Worm (Caenorhabditis elegans): ENCODE results near the gene hpo-12.
"Not testable (repeated sequence)": the region's sequence is repeated elsewhere in the genome, so short reads cannot be mapped to it uniquely, and the experiment has no call there.

The hpo-12 gene

DNA sequence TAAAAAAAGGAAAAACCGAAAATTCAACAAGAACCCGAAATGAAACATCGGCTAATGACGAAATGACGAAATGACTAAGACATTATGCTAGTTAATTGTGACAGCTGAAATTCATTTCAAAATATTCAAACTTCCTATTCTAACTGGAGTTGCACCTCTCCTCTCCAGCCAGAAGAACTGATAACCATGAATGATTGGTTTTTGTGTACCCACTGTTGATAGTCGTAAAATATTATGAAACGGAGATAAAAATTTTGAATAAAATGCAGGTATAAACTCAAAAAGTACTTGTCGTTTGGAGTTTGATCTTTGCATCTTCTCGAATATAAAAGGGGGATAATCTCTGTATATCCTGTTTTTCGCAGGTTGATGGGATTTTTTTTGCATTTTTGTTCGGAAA, 19.9 kb downstream of the hpo-12 start:
- TF ChIP-seq tra-4 (tag; optimal IDR thresholded peaks at IDR 0.05) (no peak), ama-1 (optimal IDR thresholded peaks at IDR 0.05) (no peak)

DNA sequence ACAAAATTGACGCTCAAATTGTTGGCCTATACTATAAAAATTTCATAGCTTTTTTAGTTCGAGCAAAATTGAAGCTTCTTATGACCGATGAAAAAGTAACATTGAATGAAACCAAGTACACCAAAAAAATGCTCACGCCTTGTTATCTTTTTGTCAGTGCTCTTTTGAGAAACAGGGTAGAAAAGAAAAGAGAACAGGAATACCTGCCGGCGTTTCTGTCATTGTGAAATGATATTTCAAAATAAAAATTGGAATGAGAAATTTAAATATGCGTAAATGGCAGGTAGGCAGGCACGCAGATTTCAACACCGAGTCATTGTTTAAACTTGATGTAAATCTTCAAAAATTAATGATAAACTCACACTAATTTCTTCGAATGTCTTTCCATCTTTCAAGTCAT, 21.8 kb downstream of the hpo-12 start:
- TF ChIP-seq tbx-11 (GFP tag; IDR thresholded peaks at IDR 0.05) (no peak), ceh-36 (tag; optimal IDR thresholded peaks at IDR 0.05) (no peak), hmbx-1 (tag; optimal IDR thresholded peaks at IDR 0.05) (no peak), pes-1 (GFP tag; IDR thresholded peaks at IDR 0.05) (no peak), F13C5.2 (tag; optimal IDR thresholded peaks at IDR 0.05) (no peak), tra-4 (tag; optimal IDR thresholded peaks at IDR 0.05) (no peak), hnd-1 (tag; optimal IDR thresholded peaks at IDR 0.05) (no peak), B0310.2 (tag; optimal IDR thresholded peaks at IDR 0.05) (no peak), sea-1 (GFP tag; conservative IDR thresholded peaks at IDR 0.05) (no peak), hmg-4 (GFP tag; optimal IDR thresholded peaks at IDR 0.05) (no peak), ets-7 (tag; optimal IDR thresholded peaks at IDR 0.05) (no peak), scrt-1 (GFP tag; IDR thresholded peaks at IDR 0.05) (no peak), aly-1 (tag; optimal IDR thresholded peaks at IDR 0.05) (no peak), ama-1 (optimal IDR thresholded peaks at IDR 0.05) (no peak), flt-1 (GFP tag; IDR thresholded peaks at IDR 0.05) (no peak), ceh-13 (GFP tag; optimal IDR thresholded peaks at IDR 0.05) (no peak), tbx-37 (GFP tag; conservative IDR thresholded peaks at IDR 0.05) (no peak)

- TF ChIP-seq tbx-37 (GFP tag; conservative IDR thresholded peaks at IDR 0.05), result no peak
These were observed 23.0 kb downstream of the hpo-12 start for ce11 chrIV:12305956-12306355.

DNA sequence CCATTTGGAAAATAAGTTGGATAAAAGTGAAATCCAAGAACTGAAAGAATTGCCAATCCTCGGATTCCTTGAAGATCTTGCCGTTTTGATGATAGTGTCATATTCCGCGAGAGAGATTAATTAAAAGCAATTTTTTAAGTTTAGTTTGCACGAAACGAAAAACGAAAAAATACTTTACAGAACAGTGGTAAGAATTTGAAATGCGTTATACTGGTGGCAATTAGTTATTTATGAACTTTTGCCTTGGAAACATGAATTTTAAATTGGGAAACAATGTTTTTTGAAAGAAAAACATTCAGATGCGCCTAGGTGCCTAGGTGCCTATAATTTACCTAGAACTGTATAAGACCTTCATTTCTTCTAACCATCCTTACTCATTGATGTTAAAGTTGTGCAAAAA, 24.7 kb downstream of the hpo-12 start, which contains the start of gene oac-57:
TSS of gene oac-57 (minus strand) at position 101 of the 400 bp plus-strand sequence.
- no peak for TF ChIP-seq ceh-36 (tag; optimal IDR thresholded peaks at IDR 0.05)
- no peak for TF ChIP-seq hnd-1 (tag; optimal IDR thresholded peaks at IDR 0.05)
- TF ChIP-seq scrt-1 (GFP tag; IDR thresholded peaks at IDR 0.05), result no peak
- TF ChIP-seq pes-1 (GFP tag; IDR thresholded peaks at IDR 0.05), result no peak
- TF ChIP-seq F13C5.2 (tag; optimal IDR thresholded peaks at IDR 0.05), result no peak
- no peak for TF ChIP-seq tra-4 (tag; optimal IDR thresholded peaks at IDR 0.05)
- no peak for TF ChIP-seq aly-1 (tag; optimal IDR thresholded peaks at IDR 0.05)

ce11 chrIV:12311597-12311996, 28.6 kb downstream of the hpo-12 start, which contains the start of gene oac-58:
oac-58 (minus strand) TSS chrIV:12311697.
- TF ChIP-seq tbx-37 (GFP tag; conservative IDR thresholded peaks at IDR 0.05) (no peak), ama-1 (optimal IDR thresholded peaks at IDR 0.05) (no peak), B0310.2 (tag; optimal IDR thresholded peaks at IDR 0.05) (no peak), hmbx-1 (tag; optimal IDR thresholded peaks at IDR 0.05) (no peak), tbx-11 (GFP tag; IDR thresholded peaks at IDR 0.05) (no peak), ceh-36 (tag; optimal IDR thresholded peaks at IDR 0.05) (no peak), sea-1 (GFP tag; conservative IDR thresholded peaks at IDR 0.05) (no peak), ets-7 (tag; optimal IDR thresholded peaks at IDR 0.05) (no peak), ceh-13 (GFP tag; optimal IDR thresholded peaks at IDR 0.05) (no peak), hnd-1 (tag; optimal IDR thresholded peaks at IDR 0.05) (no peak), tra-4 (tag; optimal IDR thresholded peaks at IDR 0.05) (no peak), flt-1 (GFP tag; IDR thresholded peaks at IDR 0.05) (no peak), scrt-1 (GFP tag; IDR thresholded peaks at IDR 0.05) (no peak), F13C5.2 (tag; optimal IDR thresholded peaks at IDR 0.05) (no peak), hmg-4 (GFP tag; optimal IDR thresholded peaks at IDR 0.05) (no peak), aly-1 (tag; optimal IDR thresholded peaks at IDR 0.05) (no peak)

ce11 chrIV:12326932-12327331, 44.0 kb downstream of the hpo-12 start, which contains the start of gene F19B6.3:
F19B6.3 (plus strand) TSS chrIV:12327232.
- not testable (repeated sequence) for TF ChIP-seq hmbx-1 (tag; optimal IDR thresholded peaks at IDR 0.05); ceh-13 (GFP tag; optimal IDR thresholded peaks at IDR 0.05); hnd-1 (tag; optimal IDR thresholded peaks at IDR 0.05)

DNA sequence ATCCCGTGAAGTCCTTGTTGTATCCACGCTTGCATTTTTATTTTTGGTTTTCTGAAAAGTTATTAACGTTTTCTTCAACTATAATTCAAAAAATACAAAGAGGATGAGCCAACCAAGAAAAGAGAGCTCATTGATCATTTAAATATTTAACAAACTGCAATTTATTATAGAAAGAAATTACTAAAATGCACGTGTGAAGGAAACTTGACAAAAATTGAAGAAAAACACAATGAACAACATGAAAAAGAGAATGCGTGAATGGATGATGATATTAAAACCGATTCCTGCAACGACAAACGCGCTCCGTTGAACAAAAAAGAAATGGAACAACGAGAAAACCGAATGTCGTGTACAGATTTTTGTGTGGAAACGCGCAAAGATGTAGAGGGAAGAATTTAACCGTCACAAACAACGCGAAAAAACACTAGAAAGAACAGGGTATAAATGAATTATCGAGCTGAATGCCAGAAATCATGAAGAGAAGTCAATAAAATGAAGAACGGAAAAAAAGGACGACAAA, 47.9 kb downstream of the hpo-12 start, which contains the start of gene ufd-1:
TSS of gene ufd-1 (minus strand) at position 51 of the 520 bp plus-strand sequence.
- TF ChIP-seq tra-4 (tag; optimal IDR thresholded peaks at IDR 0.05), result no peak

ce11 chrIV:12334142-12334541, 51.2 kb downstream of the hpo-12 start:
- TF ChIP-seq ets-7 (tag; optimal IDR thresholded peaks at IDR 0.05), result no peak
- TF ChIP-seq B0310.2 (tag; optimal IDR thresholded peaks at IDR 0.05), result no peak
- TF ChIP-seq aly-1 (tag; optimal IDR thresholded peaks at IDR 0.05), result no peak
- TF ChIP-seq hnd-1 (tag; optimal IDR thresholded peaks at IDR 0.05), result no peak
- TF ChIP-seq ama-1 (optimal IDR thresholded peaks at IDR 0.05), result no peak
- TF ChIP-seq scrt-1 (GFP tag; IDR thresholded peaks at IDR 0.05), result no peak
- no peak for TF ChIP-seq tbx-37 (GFP tag; conservative IDR thresholded peaks at IDR 0.05)
- no peak for TF ChIP-seq flt-1 (GFP tag; IDR thresholded peaks at IDR 0.05)
- TF ChIP-seq ceh-13 (GFP tag; optimal IDR thresholded peaks at IDR 0.05), result no peak
- no peak for TF ChIP-seq tbx-11 (GFP tag; IDR thresholded peaks at IDR 0.05)
- TF ChIP-seq hmg-4 (GFP tag; optimal IDR thresholded peaks at IDR 0.05), result no peak
- TF ChIP-seq hmbx-1 (tag; optimal IDR thresholded peaks at IDR 0.05), result no peak
- TF ChIP-seq ceh-36 (tag; optimal IDR thresholded peaks at IDR 0.05), result no peak
- no peak for TF ChIP-seq pes-1 (GFP tag; IDR thresholded peaks at IDR 0.05)
- no peak for TF ChIP-seq sea-1 (GFP tag; conservative IDR thresholded peaks at IDR 0.05)
- TF ChIP-seq tra-4 (tag; optimal IDR thresholded peaks at IDR 0.05), result no peak

ce11 chrIV:12334708-12335107, 51.7 kb downstream of the hpo-12 start:
- TF ChIP-seq sea-1 (GFP tag; conservative IDR thresholded peaks at IDR 0.05), result no peak
- TF ChIP-seq pes-1 (GFP tag; IDR thresholded peaks at IDR 0.05), result no peak
- no peak for TF ChIP-seq hnd-1 (tag; optimal IDR thresholded peaks at IDR 0.05)
- TF ChIP-seq ceh-36 (tag; optimal IDR thresholded peaks at IDR 0.05), result no peak
- no peak for TF ChIP-seq tbx-11 (GFP tag; IDR thresholded peaks at IDR 0.05)
- no peak for TF ChIP-seq F13C5.2 (tag; optimal IDR thresholded peaks at IDR 0.05)
- TF ChIP-seq hmg-4 (GFP tag; optimal IDR thresholded peaks at IDR 0.05), result no peak
- no peak for TF ChIP-seq scrt-1 (GFP tag; IDR thresholded peaks at IDR 0.05)
- no peak for TF ChIP-seq ets-7 (tag; optimal IDR thresholded peaks at IDR 0.05)
